Worm (Caenorhabditis elegans): Measurements from ENCODE around the gene lig-4.

Gene lig-4

DNA sequence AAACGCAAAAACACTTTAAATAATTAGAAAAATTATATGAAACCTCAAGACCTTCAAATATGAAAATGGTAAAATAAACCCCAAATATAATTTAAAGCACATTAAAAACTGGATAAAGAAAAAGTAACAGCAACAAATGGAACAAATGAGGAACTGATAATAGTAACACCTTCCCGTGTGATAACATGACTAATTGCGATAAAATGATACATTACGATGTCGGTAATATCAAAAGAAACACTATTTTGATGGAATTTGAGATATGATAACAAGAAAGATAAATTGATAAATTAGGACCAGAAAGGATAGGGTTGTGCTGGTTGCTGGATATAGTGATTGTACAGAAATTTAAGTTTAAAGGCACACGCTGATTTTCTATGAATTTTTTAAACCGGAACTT, 20.8 kb downstream of the lig-4 start:
- no peak for TF ChIP-seq dsc-1 (tag; optimal IDR thresholded peaks at IDR 0.05)
- TF ChIP-seq zag-1 (tag; optimal IDR thresholded peaks at IDR 0.05), result no peak
- TF ChIP-seq pax-3 (tag; optimal IDR thresholded peaks at IDR 0.05), result no peak
- TF ChIP-seq isw-1 (GFP tag; IDR thresholded peaks at IDR 0.05), result no peak
- TF ChIP-seq lir-3 (tag; optimal IDR thresholded peaks at IDR 0.05; ENCODE audit: poor library complexity), result no peak
- TF ChIP-seq tbx-2 (tag; optimal IDR thresholded peaks at IDR 0.05), result no peak
- TF ChIP-seq lin-35 (GFP tag; optimal IDR thresholded peaks at IDR 0.05), result no peak
- TF ChIP-seq alr-1 (tag; optimal IDR thresholded peaks at IDR 0.05; ENCODE audit: borderline replicate concordance), result no peak
- TF ChIP-seq sox-4 (tag; optimal IDR thresholded peaks at IDR 0.05), result no peak
- no peak for TF ChIP-seq sup-37 (GFP tag; optimal IDR thresholded peaks at IDR 0.05)
- no peak for TF ChIP-seq ets-5 (GFP tag; IDR thresholded peaks at IDR 0.05)
- no peak for TF ChIP-seq egl-27 (tag; optimal IDR thresholded peaks at IDR 0.05)
- no peak for TF ChIP-seq ceh-8 (GFP tag; optimal IDR thresholded peaks at IDR 0.05)
- no peak for TF ChIP-seq blmp-1 (tag; optimal IDR thresholded peaks at IDR 0.05)

DNA sequence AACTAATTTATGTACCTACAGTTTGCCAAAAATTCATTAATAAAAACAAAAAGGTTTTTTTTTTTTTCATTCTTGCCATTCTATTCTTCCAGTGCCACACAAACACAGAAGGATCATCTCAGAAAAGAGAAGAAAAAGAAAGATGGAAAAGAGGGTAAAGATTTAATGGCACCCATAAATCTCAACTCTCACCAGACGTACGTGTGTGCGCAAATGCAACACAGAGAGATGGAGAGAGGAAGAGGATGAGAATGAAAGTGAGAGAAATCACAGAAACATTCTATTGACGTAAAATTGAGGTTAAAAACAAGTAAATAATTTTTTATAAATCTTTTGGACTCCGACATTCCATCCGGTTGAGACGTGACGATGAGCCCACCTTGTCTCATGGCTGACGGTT, 22.9 kb downstream of the lig-4 start:
- TF ChIP-seq blmp-1 (tag; optimal IDR thresholded peaks at IDR 0.05) (peak; percentile 88), nhr-71 (tag; optimal IDR thresholded peaks at IDR 0.05) (peak; percentile 48), nhr-237 (tag; optimal IDR thresholded peaks at IDR 0.05) (no peak), aha-1 (tag; optimal IDR thresholded peaks at IDR 0.05) (no peak), ceh-8 (GFP tag; optimal IDR thresholded peaks at IDR 0.05) (no peak), lir-3 (tag; optimal IDR thresholded peaks at IDR 0.05; ENCODE audit: poor library complexity) (no peak), C16A3.4 (tag; optimal IDR thresholded peaks at IDR 0.05) (peak; percentile 27), ceh-82 (tag; optimal IDR thresholded peaks at IDR 0.05) (no peak), nhr-76 (tag; optimal IDR thresholded peaks at IDR 0.05) (no peak), pag-3 (tag; optimal IDR thresholded peaks at IDR 0.05; ENCODE audit: borderline replicate concordance, insufficient read depth) (peak; percentile 83), fkh-4 (tag; optimal IDR thresholded peaks at IDR 0.05; ENCODE audit: borderline replicate concordance) (no peak), dsc-1 (tag; optimal IDR thresholded peaks at IDR 0.05) (peak; percentile 16), ztf-4 (tag; optimal IDR thresholded peaks at IDR 0.05) (no peak), fkh-10 (GFP tag; optimal IDR thresholded peaks at IDR 0.05) (no peak), snpc-4 (tag; optimal IDR thresholded peaks at IDR 0.05) (no peak), ceh-88 (GFP tag; IDR thresholded peaks at IDR 0.05) (no peak), snu-23 (GFP tag; optimal IDR thresholded peaks at IDR 0.05) (peak; percentile 24), nhr-77 (tag; optimal IDR thresholded peaks at IDR 0.05) (no peak), unc-130 (tag; optimal IDR thresholded peaks at IDR 0.05) (peak; percentile 25), C34B4.2 (tag; optimal IDR thresholded peaks at IDR 0.05) (no peak), Y116A8C.19 (tag; optimal IDR thresholded peaks at IDR 0.05; ENCODE audit: borderline replicate concordance) (no peak), lsy-2 (tag; optimal IDR thresholded peaks at IDR 0.05) (peak; percentile 42 to 45), unc-30 (tag; optimal IDR thresholded peaks at IDR 0.05) (no peak), nhr-20 (tag; optimal IDR thresholded peaks at IDR 0.05) (peak; percentile 14), sup-37 (GFP tag; optimal IDR thresholded peaks at IDR 0.05) (no peak), nhr-85 (tag) (peak; percentile 76), jun-1 (tag; optimal IDR thresholded peaks at IDR 0.05) (no peak), dpl-1 (GFP tag; optimal IDR thresholded peaks at IDR 0.05) (no peak), egl-27 (tag; optimal IDR thresholded peaks at IDR 0.05) (no peak), skn-1 (tag; optimal IDR thresholded peaks at IDR 0.05) (no peak), elt-3 (tag; optimal IDR thresholded peaks at IDR 0.05) (no peak), zip-4 (GFP tag; optimal IDR thresholded peaks at IDR 0.05) (no peak), nhr-90 (tag; optimal IDR thresholded peaks at IDR 0.05; ENCODE audit: poor library complexity) (no peak), lin-14 (GFP tag; optimal IDR thresholded peaks at IDR 0.05) (peak; percentile 64), rnt-1 (tag; optimal IDR thresholded peaks at IDR 0.05) (peak; percentile 50), F16B12.6 (tag; optimal IDR thresholded peaks at IDR 0.05) (no peak), ceh-63 (GFP tag; optimal IDR thresholded peaks at IDR 0.05) (no peak), mep-1 (tag; optimal IDR thresholded peaks at IDR 0.05) (peak; percentile 35), mab-9 (GFP tag; IDR thresholded peaks at IDR 0.05) (no peak), unc-86 (tag; optimal IDR thresholded peaks at IDR 0.05) (no peak), elt-2 (tag; optimal IDR thresholded peaks at IDR 0.05) (no peak), nhr-19 (GFP tag; conservative IDR thresholded peaks at IDR 0.05) (no peak), isw-1 (GFP tag; IDR thresholded peaks at IDR 0.05) (no peak)
